Worm (Caenorhabditis elegans): ENCODE data around the gene F31E8.4.
A peak's percentile ranks its signal among the peaks of the same experiment; 100 is the strongest.

F31E8.4 gene

ce11 chrII:6781231-6781630, 18.7 kb downstream of the F31E8.4 start (continued):
- TF ChIP-seq ceh-44 (GFP tag; IDR thresholded peaks at IDR 0.05): no peak
- no peak for TF ChIP-seq ama-1 (optimal IDR thresholded peaks at IDR 0.05)
- no peak for TF ChIP-seq set-16 (GFP tag; IDR thresholded peaks at IDR 0.05)
- no peak for TF ChIP-seq fkh-10 (GFP tag; optimal IDR thresholded peaks at IDR 0.05)

DNA sequence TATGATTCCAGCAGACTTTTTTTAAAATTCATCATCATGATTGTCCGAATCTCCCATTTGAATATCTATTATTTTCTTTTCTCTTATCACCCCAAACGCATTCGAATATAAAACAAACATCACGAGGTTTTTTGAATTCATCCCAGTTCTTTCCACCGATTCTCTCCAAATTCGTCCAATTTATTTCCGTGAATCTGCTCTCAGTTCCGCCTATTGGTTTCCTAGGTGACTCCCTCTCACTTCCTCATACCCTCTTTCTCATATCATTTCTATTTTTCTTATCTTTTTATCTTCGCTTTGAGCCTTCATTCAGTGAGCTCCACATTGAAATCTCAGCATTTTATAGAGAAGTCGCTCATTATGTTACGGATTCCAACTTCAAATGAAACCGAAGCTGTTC, 20.9 kb downstream of the F31E8.4 start, which contains the start of gene T13C2.7:
Gene T13C2.7, plus strand, starts transcription at position 301 of the 400 bp plus-strand sequence.
- TF ChIP-seq F37D6.2 (tag; optimal IDR thresholded peaks at IDR 0.05) (no peak), Y5F2A.4 (GFP tag; optimal IDR thresholded peaks at IDR 0.05) (no peak), gei-8 (GFP tag; optimal IDR thresholded peaks at IDR 0.05) (no peak), F49E8.2 (tag; optimal IDR thresholded peaks at IDR 0.05; ENCODE audit: borderline replicate concordance) (no peak), nhr-48 (tag; optimal IDR thresholded peaks at IDR 0.05) (no peak), lin-38 (GFP tag; IDR thresholded peaks at IDR 0.05) (no peak), nhr-11 (tag; optimal IDR thresholded peaks at IDR 0.05) (no peak), fkh-10 (GFP tag; optimal IDR thresholded peaks at IDR 0.05) (no peak), ceh-44 (GFP tag; IDR thresholded peaks at IDR 0.05) (no peak), ama-1 (optimal IDR thresholded peaks at IDR 0.05) (no peak), dmd-8 (GFP tag; IDR thresholded peaks at IDR 0.05) (no peak), ZK337.2 (GFP tag; IDR thresholded peaks at IDR 0.05) (no peak), R02D3.7 (tag; optimal IDR thresholded peaks at IDR 0.05) (no peak), lin-15B (tag; optimal IDR thresholded peaks at IDR 0.05) (no peak), ceh-62 (tag; optimal IDR thresholded peaks at IDR 0.05) (no peak), Y75B8A.6 (GFP tag; IDR thresholded peaks at IDR 0.05) (no peak), saeg-2 (GFP tag; IDR thresholded peaks at IDR 0.05) (no peak)

DNA sequence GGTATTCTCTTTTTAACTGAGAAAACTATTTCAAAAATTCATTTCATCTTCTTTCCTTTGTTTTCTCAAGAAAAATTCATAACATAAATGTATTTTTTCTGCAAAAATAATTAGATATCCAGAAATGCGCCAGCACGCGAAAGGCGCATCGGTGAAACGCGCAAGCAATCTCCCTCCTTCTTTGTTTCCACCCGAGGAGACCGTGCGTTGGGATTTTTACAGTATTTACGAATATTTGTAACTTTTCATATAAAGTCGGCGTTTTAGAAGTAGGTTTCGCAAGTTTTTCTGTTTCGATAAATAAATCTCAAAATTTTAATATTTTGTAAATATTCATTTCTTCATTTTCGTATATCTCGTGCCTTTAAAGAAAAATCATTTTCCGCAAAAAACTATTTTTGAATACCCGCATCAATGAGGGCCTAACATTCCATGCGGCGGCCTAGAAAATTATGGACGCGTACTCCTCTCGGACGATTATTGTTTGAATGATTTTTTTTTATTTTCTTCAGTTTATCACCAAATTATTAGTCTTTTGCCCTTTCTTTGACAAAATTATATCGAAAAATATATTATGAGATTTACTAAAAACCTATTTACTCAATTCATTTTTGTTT, 23.4 kb downstream of the F31E8.4 start, which contains the start of gene ssup-72:
Gene ssup-72, plus strand, starts transcription at position 181 of the 617 bp plus-strand sequence.
- TF ChIP-seq T20F7.1 (GFP tag; optimal IDR thresholded peaks at IDR 0.05) (peak; percentile 60), nhr-10 (tag; optimal IDR thresholded peaks at IDR 0.05) (no peak), dpl-1 (GFP tag; optimal IDR thresholded peaks at IDR 0.05) (peak; percentile 88), gei-8 (GFP tag; optimal IDR thresholded peaks at IDR 0.05) (no peak), Y48G9A.11 (GFP tag; IDR thresholded peaks at IDR 0.05) (no peak), mep-1 (tag; optimal IDR thresholded peaks at IDR 0.05) (peak; percentile 65), egl-43 (GFP tag; IDR thresholded peaks at IDR 0.05) (no peak), ceh-44 (GFP tag; IDR thresholded peaks at IDR 0.05) (0 out of 2 replicates have a peak, but pooled peaks have one; percentile 12), ama-1 (optimal IDR thresholded peaks at IDR 0.05) (no peak), hlh-11 (tag; optimal IDR thresholded peaks at IDR 0.05) (peak; percentile 6), ZK337.2 (GFP tag; IDR thresholded peaks at IDR 0.05) (peak; percentile 43; the same call in 1 of the 2 replicates), daf-16 (GFP tag; optimal IDR thresholded peaks at IDR 0.05) (no peak), daf-16 (tag; optimal IDR thresholded peaks at IDR 0.05) (peak; percentile 32), dmd-8 (GFP tag; IDR thresholded peaks at IDR 0.05) (no peak), unc-130 (GFP tag; optimal IDR thresholded peaks at IDR 0.05) (peak; percentile 75), rbr-2 (tag; optimal IDR thresholded peaks at IDR 0.05) (peak; percentile 49), ceh-20 (GFP tag; IDR thresholded peaks at IDR 0.05) (no peak), hlh-30 (tag; optimal IDR thresholded peaks at IDR 0.05; ENCODE audit: insufficient read depth) (peak; percentile 51), nhr-48 (tag; optimal IDR thresholded peaks at IDR 0.05) (peak; percentile 36), T26A8.4 (GFP tag; IDR thresholded peaks at IDR 0.05) (no peak), hif-1 (tag; optimal IDR thresholded peaks at IDR 0.05) (peak in 1 of 2 experiments; percentile 77), dve-1 (tag; optimal IDR thresholded peaks at IDR 0.05; ENCODE audit: insufficient read depth) (peak; percentile 39), cey-2 (tag; optimal IDR thresholded peaks at IDR 0.05; ENCODE audit: borderline replicate concordance, insufficient read depth) (no peak), ces-1 (GFP tag; optimal IDR thresholded peaks at IDR 0.05) (no peak), F49E8.2 (tag; optimal IDR thresholded peaks at IDR 0.05; ENCODE audit: borderline replicate concordance) (peak; percentile 60), unc-62 (GFP tag; optimal IDR thresholded peaks at IDR 0.05 in 1 of 2) (no peak), unc-62 (tag; optimal IDR thresholded peaks at IDR 0.05) (no peak), hmg-1.1 (GFP tag; IDR thresholded peaks at IDR 0.05) (0 out of 2 replicates have a peak, but pooled peaks have one; percentile 34), mes-2 (tag; optimal IDR thresholded peaks at IDR 0.05; ENCODE audit: poor library complexity, severe bottlenecking) (peak; percentile 98), aha-1 (tag) (peak; percentile 5), lsy-2 (tag; optimal IDR thresholded peaks at IDR 0.05) (peak in 1 of 2 experiments; percentile 84), nhr-28 (tag; optimal IDR thresholded peaks at IDR 0.05) (peak; percentile 2), mdl-1 (tag; optimal IDR thresholded peaks at IDR 0.05) (peak in 1 of 2 experiments; percentile 32), spr-1 (tag; optimal IDR thresholded peaks at IDR 0.05) (peak; percentile 42)

All from whole organism, L4 larva.